Fruit fly (Drosophila melanogaster): Measurements from ENCODE around the gene CG11307.

The CG11307 gene

DNA sequence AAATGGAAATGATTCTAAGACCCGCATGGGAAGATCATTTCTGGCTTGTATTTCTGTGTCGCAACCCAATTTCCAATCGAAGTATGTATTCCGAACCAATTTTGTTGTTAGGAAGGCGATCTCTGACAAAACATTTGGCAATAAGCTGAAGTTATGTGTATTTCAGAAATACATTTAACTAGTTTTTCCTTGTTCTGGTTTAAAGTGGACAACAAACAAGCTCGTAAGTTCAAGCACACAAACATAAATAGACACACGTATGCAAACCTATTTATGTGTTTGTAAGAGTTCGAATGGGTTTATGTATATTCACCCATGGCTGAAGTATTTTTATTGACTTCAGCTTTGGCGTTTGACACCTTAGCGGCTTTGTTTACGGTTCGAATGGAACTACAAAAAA, 28.5 kb downstream of the CG11307 start:
- TF ChIP-seq CG3919 (GFP tag; optimal IDR thresholded peaks at IDR 0.05) (no peak), CG6276 (GFP tag; optimal IDR thresholded peaks at IDR 0.05) (no peak), CG8119 (GFP tag; IDR thresholded peaks at IDR 0.05) (no peak), CG7368 (GFP tag; optimal IDR thresholded peaks at IDR 0.05) (no peak), CG34406 (GFP tag; optimal IDR thresholded peaks at IDR 0.05) (no peak), CG15336 (GFP tag; IDR thresholded peaks at IDR 0.05) (no peak), CG9139 (GFP tag; optimal IDR thresholded peaks at IDR 0.05) (no peak), CG10631 (GFP tag; optimal IDR thresholded peaks at IDR 0.05) (no peak), Hr38 (GFP tag; optimal IDR thresholded peaks at IDR 0.05) (no peak), acj6 (GFP tag; optimal IDR thresholded peaks at IDR 0.05) (no peak), Sox102F (GFP tag; optimal IDR thresholded peaks at IDR 0.05) (no peak)

DNA sequence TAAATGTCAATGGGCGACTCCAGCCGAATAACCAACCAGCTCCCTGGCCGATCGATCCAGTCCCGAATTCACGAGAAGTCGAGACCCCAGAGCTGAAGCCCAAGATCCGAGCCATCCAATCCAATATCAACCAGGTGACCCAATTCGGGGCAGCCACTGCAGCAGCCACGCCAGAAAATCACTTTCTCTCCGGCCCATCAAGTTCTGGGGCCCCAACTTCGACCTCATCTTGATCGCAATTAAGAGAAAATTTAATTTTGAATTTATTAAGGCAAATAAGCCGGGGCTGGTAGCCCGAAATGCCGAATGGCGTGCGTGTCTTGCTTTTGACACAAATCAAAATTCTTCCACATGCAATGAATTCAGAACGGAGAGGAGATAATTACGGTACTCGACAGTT, 30.4 kb downstream of the CG11307 start:
- TF ChIP-seq Hr4 (GFP tag; optimal IDR thresholded peaks at IDR 0.05) (no peak), Blimp-1 (GFP tag; optimal IDR thresholded peaks at IDR 0.05) (peak; percentile 53)

DNA sequence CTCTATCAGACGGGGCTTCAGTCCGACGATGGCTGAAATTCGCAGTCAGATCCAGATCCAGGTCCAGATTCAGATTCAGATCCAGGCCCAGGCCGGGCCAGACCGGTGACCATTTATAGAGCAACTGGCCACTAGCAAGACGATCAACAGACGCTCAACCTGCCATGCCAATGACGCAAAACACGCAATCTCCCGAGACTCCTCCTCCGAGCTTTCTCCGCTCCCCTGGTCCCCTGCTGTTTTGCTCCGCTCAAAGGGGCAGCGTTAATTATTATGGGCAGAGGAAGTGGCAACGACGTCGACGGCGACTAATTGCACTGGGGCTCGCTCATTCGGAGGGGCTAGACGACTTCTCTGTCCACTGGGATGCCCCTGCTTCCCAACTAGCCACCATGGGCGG, 34.0 kb downstream of the CG11307 start:
- TF ChIP-seq salr (GFP tag; optimal IDR thresholded peaks at IDR 0.05) (no peak), ss (GFP tag; optimal IDR thresholded peaks at IDR 0.05) (peak in 1 of 2 experiments; percentile 95), CG7368 (GFP tag; optimal IDR thresholded peaks at IDR 0.05) (no peak), Blimp-1 (GFP tag; optimal IDR thresholded peaks at IDR 0.05) (no peak), acj6 (GFP tag; optimal IDR thresholded peaks at IDR 0.05) (no peak), fd59A (GFP tag; optimal IDR thresholded peaks at IDR 0.05) (no peak), Sox14 (GFP tag; optimal IDR thresholded peaks at IDR 0.05) (no peak)

DNA sequence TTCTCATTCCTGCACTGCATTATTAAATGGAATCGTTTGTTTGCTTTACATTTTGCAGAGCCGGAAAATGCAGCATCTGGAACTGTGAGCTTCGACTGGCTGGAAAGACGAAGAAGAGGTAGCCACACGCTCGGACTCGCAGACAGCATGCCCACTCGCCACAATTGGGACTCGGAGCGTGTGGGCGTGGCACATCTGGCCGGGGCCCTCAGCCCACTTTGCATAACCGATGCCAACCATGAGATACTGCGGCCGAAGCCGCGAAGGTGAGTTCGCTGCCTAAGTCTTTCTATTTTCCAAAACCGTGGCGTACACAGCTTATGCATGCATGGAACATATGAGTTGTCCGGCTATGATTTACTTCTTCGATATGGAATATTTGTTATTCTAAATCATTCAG, 34.7 kb downstream of the CG11307 start:
- TF ChIP-seq cyc (GFP tag; optimal IDR thresholded peaks at IDR 0.05) (no peak), CG11902 (GFP tag; optimal IDR thresholded peaks at IDR 0.05) (no peak), CG4318 (GFP tag; optimal IDR thresholded peaks at IDR 0.05) (no peak), Eip78C (GFP tag) (no peak), CG3032 (tag; optimal IDR thresholded peaks at IDR 0.05) (no peak), Gug (GFP tag; IDR thresholded peaks at IDR 0.05) (no peak), CG8119 (GFP tag; IDR thresholded peaks at IDR 0.05) (no peak), CG6792 (GFP tag; optimal IDR thresholded peaks at IDR 0.05) (no peak), CG6163 (GFP tag; IDR thresholded peaks at IDR 0.05) (no peak)

DNA sequence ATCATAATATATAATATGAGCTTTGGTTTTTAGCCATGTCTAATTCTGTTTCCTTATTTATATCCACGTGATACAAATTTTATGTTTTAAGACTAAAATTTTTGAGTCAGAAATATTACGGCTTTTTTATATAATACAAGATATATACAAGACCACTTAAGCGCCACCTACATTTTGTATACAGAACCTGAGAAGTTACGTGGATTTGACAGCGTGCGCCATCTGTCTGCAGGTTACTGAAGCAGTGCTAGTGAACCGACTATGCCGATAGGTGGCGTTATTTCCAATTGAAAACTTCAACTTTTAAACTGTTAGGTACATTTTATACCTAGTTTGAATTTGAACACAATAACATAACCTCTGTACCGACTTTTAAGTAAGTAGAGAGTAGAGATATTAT, 35.3 kb downstream of the CG11307 start:
- TF ChIP-seq Eip75B (GFP tag; optimal IDR thresholded peaks at IDR 0.05) (peak; percentile 19), Sox14 (GFP tag; optimal IDR thresholded peaks at IDR 0.05) (no peak), Sox15 (GFP tag; optimal IDR thresholded peaks at IDR 0.05) (no peak), Hr39 (GFP tag; optimal IDR thresholded peaks at IDR 0.05) (peak; percentile 76), svp (GFP tag) (peak; percentile 23), Lpt (GFP tag; optimal IDR thresholded peaks at IDR 0.05) (no peak), CG7368 (GFP tag; optimal IDR thresholded peaks at IDR 0.05) (no peak), net (GFP tag; optimal IDR thresholded peaks at IDR 0.05) (no peak), CG10631 (GFP tag; optimal IDR thresholded peaks at IDR 0.05) (peak; percentile 16), fd59A (GFP tag; optimal IDR thresholded peaks at IDR 0.05) (no peak), CG3919 (GFP tag; optimal IDR thresholded peaks at IDR 0.05) (peak; percentile 21), acj6 (GFP tag; optimal IDR thresholded peaks at IDR 0.05) (peak; percentile 26), CG31627 (GFP tag; optimal IDR thresholded peaks at IDR 0.05) (peak; percentile 79), dsx (GFP tag; optimal IDR thresholded peaks at IDR 0.05; ENCODE audit: poor library complexity, severe bottlenecking) (no peak), CG6854 (GFP tag; optimal IDR thresholded peaks at IDR 0.05) (no peak), OdsH (GFP tag; optimal IDR thresholded peaks at IDR 0.05) (peak; percentile 45), pdm3 (GFP tag; optimal IDR thresholded peaks at IDR 0.05) (peak; percentile 47), eg (GFP tag; IDR thresholded peaks at IDR 0.05) (no peak), Ets21C (GFP tag; optimal IDR thresholded peaks at IDR 0.05) (peak; percentile 36), Hr38 (GFP tag; optimal IDR thresholded peaks at IDR 0.05) (no peak), lz (GFP tag; optimal IDR thresholded peaks at IDR 0.05) (peak; percentile 68), achi (GFP tag; optimal IDR thresholded peaks at IDR 0.05) (no peak), cyc (GFP tag; optimal IDR thresholded peaks at IDR 0.05) (peak; percentile 69), CG10669 (GFP tag; optimal IDR thresholded peaks at IDR 0.05) (no peak), spab (GFP tag; optimal IDR thresholded peaks at IDR 0.05) (no peak), esn (GFP tag; optimal IDR thresholded peaks at IDR 0.05) (peak; percentile 69), CG1621 (tag; optimal IDR thresholded peaks at IDR 0.05) (peak; percentile 54), Hr4 (GFP tag; optimal IDR thresholded peaks at IDR 0.05) (peak; percentile 35), ss (GFP tag; optimal IDR thresholded peaks at IDR 0.05) (no peak)
